Fruit fly (Drosophila melanogaster): ENCODE data around the gene CG2767.
A peak's percentile ranks its signal among the peaks of the same experiment; 100 is the strongest.

dm6 chr3R:7962778-7963494 is 45.0 kb downstream of the CG2767 start:
- TF ChIP-seq psq (GFP tag; optimal IDR thresholded peaks at IDR 0.05) (peak; percentile 61), dsf (GFP tag; optimal IDR thresholded peaks at IDR 0.05; ENCODE audit: borderline replicate concordance) (no peak), h (GFP tag; optimal IDR thresholded peaks at IDR 0.05) (peak; percentile 15), OdsH (GFP tag; optimal IDR thresholded peaks at IDR 0.05) (peak; percentile 37), Dif (GFP tag; optimal IDR thresholded peaks at IDR 0.05; ENCODE audit: partially characterized antibody) (peak; percentile 9), ey (GFP tag; optimal IDR thresholded peaks at IDR 0.05) (peak; percentile 11), Rel (GFP tag; optimal IDR thresholded peaks at IDR 0.05) (peak; percentile 11), Rel (tag; optimal IDR thresholded peaks at IDR 0.05) (no peak), sage (GFP tag; optimal IDR thresholded peaks at IDR 0.05) (no peak), Jra (GFP tag; optimal IDR thresholded peaks at IDR 0.05) (no peak), Hr78 (GFP tag; optimal IDR thresholded peaks at IDR 0.05) (no peak), br (GFP tag; optimal IDR thresholded peaks at IDR 0.05) (no peak), fru (GFP tag; optimal IDR thresholded peaks at IDR 0.05) (peak; percentile 45), sv (GFP tag; optimal IDR thresholded peaks at IDR 0.05) (peak; percentile 8)

Data from whole organism, wandering third instar larva.